Worm (Caenorhabditis elegans): ENCODE measurements around the gene sru-24.

The sru-24 gene

DNA sequence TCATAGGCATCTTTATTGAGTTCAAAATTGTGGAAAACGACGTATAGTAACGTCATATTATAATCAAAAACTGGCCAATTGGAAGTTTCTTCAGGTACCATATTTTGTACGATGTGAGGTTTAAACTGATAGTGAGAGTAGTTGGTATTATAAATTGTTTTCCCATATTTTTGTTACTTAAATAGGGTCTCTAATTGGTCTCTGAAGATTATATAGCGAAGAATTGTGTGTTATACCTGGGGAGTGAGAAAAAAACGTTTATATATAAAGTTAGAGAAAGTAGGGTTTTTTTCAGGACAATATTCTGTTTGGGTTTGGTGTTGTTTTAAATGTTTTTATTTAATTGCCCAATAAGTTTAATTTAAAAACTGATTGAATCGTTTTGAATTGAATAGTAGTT, 46.3 kb downstream of the sru-24 start, which contains the start of gene srt-17:
srt-17 (minus strand) TSS at position 101 of the 400 bp plus-strand sequence.
- no peak for TF ChIP-seq ceh-39 (tag; optimal IDR thresholded peaks at IDR 0.05)
- no peak for TF ChIP-seq mep-1 (tag; optimal IDR thresholded peaks at IDR 0.05)
- no peak for TF ChIP-seq M03D4.4 (tag; optimal IDR thresholded peaks at IDR 0.05)
- TF ChIP-seq drap-1 (GFP tag; optimal IDR thresholded peaks at IDR 0.05) = no peak
- no peak for TF ChIP-seq ceh-83 (GFP tag; optimal IDR thresholded peaks at IDR 0.05)
- TF ChIP-seq ceh-43 (GFP tag; optimal IDR thresholded peaks at IDR 0.05) = no peak
- TF ChIP-seq sptf-1 (tag; optimal IDR thresholded peaks at IDR 0.05) = no peak

DNA sequence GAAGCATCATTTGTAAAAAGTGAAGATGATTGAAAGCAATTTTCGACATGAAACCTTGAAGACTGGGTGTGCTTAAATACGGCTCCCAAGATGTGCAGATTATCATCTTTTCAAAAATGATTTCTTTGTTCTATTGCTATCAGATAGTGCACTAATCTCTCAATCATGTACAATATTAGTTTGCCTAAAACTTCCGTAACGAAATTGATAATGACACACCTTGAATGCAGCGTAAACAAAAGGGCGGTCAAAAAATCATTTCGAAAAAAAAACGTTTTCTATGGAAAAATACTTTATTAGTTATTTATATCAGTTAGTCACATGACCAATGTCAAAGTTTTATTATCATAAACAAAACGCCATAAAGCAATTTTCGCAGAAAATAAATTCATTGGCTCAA, 48.3 kb downstream of the sru-24 start, which contains the start of gene F48G7.5:
F48G7.5 (minus strand) TSS at position 34 of the 400 bp plus-strand sequence.
- TF ChIP-seq nhr-237 (tag; optimal IDR thresholded peaks at IDR 0.05) (no peak), M03D4.4 (tag; optimal IDR thresholded peaks at IDR 0.05) (no peak), nhr-28 (tag; optimal IDR thresholded peaks at IDR 0.05) (no peak), unc-120 (tag; optimal IDR thresholded peaks at IDR 0.05; ENCODE audit: poor library complexity, severe bottlenecking) (no peak), hlh-1 (tag; optimal IDR thresholded peaks at IDR 0.05) (no peak), flh-1 (GFP tag; optimal IDR thresholded peaks at IDR 0.05) (no peak), nhr-12 (tag; optimal IDR thresholded peaks at IDR 0.05) (no peak), blmp-1 (tag; optimal IDR thresholded peaks at IDR 0.05) (no peak), ces-1 (GFP tag; optimal IDR thresholded peaks at IDR 0.05) (no peak), ceh-39 (tag; optimal IDR thresholded peaks at IDR 0.05) (no peak), cnd-1 (tag; optimal IDR thresholded peaks at IDR 0.05) (no peak), sptf-1 (tag; optimal IDR thresholded peaks at IDR 0.05) (no peak), mep-1 (tag; optimal IDR thresholded peaks at IDR 0.05) (no peak), ham-2 (GFP tag; optimal IDR thresholded peaks at IDR 0.05) (no peak), elt-1 (tag; optimal IDR thresholded peaks at IDR 0.05; ENCODE audit: borderline replicate concordance, insufficient read depth) (no peak)

DNA sequence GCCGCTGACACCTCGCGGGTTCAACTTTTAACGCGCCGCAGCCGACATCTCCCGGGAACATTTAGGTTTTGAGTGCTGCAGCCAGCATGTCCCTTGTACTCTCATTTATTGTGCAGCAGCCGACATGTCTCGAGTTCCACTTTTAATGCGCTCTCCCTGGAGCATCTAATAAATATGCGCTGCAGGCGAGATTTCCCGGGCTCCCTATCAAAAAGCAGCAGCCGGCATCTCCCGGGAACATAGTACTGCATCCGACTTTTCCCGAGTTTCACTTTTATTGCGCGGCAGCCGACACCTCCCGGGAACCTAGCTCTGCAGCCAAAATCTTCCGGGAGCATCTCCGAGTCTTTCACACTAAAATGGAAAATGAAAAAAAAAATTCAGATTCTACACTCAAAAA, 50.3 kb downstream of the sru-24 start:
- no peak for TF ChIP-seq pha-4 (tag; optimal IDR thresholded peaks at IDR 0.05)
- no peak for TF ChIP-seq bed-3 (GFP tag; optimal IDR thresholded peaks at IDR 0.05)
- no peak for TF ChIP-seq drap-1 (GFP tag; optimal IDR thresholded peaks at IDR 0.05)
- no peak for TF ChIP-seq lsy-2 (tag; optimal IDR thresholded peaks at IDR 0.05)
- no peak for TF ChIP-seq flh-1 (GFP tag; optimal IDR thresholded peaks at IDR 0.05)
- TF ChIP-seq ces-1 (GFP tag; optimal IDR thresholded peaks at IDR 0.05) = no peak
- no peak for TF ChIP-seq nhr-2 (tag; optimal IDR thresholded peaks at IDR 0.05)

DNA sequence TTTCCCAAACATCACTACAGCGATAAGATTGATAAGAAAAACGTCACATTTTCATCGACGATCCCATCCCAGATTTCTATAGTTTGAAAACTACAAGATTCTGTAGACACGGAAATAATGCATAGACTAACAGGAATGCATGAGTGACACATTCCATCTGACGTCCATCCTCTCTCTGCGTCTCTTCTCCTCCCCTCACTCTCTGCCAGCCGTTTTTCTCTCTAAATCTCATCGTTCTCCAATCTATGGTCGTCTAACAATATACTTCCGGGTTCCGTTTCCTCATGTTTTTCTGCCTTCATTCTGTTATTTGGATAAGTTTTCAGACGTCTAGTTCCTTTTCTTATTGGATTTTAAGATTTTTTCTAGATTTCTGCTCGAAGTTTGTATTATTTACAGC, 52.2 kb downstream of the sru-24 start, which contains the start of gene F48G7.4:
F48G7.4 (plus strand) TSS at position 400 of the 400 bp plus-strand sequence.
- TF ChIP-seq unc-62 (GFP tag; optimal IDR thresholded peaks at IDR 0.05) (peak; percentile 86), elt-3 (tag; optimal IDR thresholded peaks at IDR 0.05) (no peak), ceh-43 (GFP tag; optimal IDR thresholded peaks at IDR 0.05) (no peak), lin-32 (GFP tag; optimal IDR thresholded peaks at IDR 0.05) (no peak), ceh-83 (GFP tag; optimal IDR thresholded peaks at IDR 0.05) (no peak), tbx-8 (GFP tag; optimal IDR thresholded peaks at IDR 0.05) (no peak)

DNA sequence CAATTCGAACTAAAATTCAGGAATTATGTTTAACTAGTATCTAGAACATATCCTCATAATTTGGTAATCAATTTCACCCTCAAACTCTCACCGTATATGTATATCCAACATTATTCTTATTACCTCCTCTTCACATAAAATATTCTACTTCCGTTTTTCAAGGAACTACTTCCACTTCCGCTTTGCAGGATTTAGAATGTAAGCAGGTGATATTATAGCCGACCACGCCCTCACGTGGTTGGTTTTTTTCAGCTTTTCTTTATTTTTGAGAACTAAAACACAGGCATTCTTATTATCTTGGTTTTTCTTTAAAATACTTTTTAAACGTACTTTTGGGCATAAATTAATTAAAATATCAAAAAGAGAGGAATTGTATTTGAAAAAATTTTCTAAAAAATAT, 53.3 kb downstream of the sru-24 start:
- TF ChIP-seq elt-1 (tag; optimal IDR thresholded peaks at IDR 0.05; ENCODE audit: borderline replicate concordance, insufficient read depth) (no peak), nhr-12 (tag; optimal IDR thresholded peaks at IDR 0.05) (no peak), unc-120 (tag; optimal IDR thresholded peaks at IDR 0.05; ENCODE audit: poor library complexity, severe bottlenecking) (no peak), sem-2 (GFP tag; optimal IDR thresholded peaks at IDR 0.05) (no peak), ztf-11 (tag; optimal IDR thresholded peaks at IDR 0.05) (no peak), ces-1 (GFP tag; optimal IDR thresholded peaks at IDR 0.05) (no peak), sptf-1 (tag; optimal IDR thresholded peaks at IDR 0.05) (no peak), zip-8 (tag; optimal IDR thresholded peaks at IDR 0.05) (no peak), hlh-1 (tag; optimal IDR thresholded peaks at IDR 0.05) (no peak), pha-4 (tag; optimal IDR thresholded peaks at IDR 0.05) (no peak), M03D4.4 (tag; optimal IDR thresholded peaks at IDR 0.05) (no peak), nhr-2 (tag; optimal IDR thresholded peaks at IDR 0.05) (no peak), tbx-8 (GFP tag; optimal IDR thresholded peaks at IDR 0.05) (no peak), nhr-28 (tag; optimal IDR thresholded peaks at IDR 0.05) (no peak), drap-1 (GFP tag; optimal IDR thresholded peaks at IDR 0.05) (no peak), elt-3 (tag; optimal IDR thresholded peaks at IDR 0.05) (no peak), ceh-39 (tag; optimal IDR thresholded peaks at IDR 0.05) (no peak), bed-3 (GFP tag; optimal IDR thresholded peaks at IDR 0.05) (no peak), mab-5 (tag; optimal IDR thresholded peaks at IDR 0.05) (no peak), ham-2 (GFP tag; optimal IDR thresholded peaks at IDR 0.05) (no peak)

Data from whole organism, mixed stage, embryonic.